Fruit fly (Drosophila melanogaster) whole organism, embryonic: Measurements from ENCODE around the gene Rab9.
A peak's percentile ranks its signal among the peaks of the same experiment; 100 is the strongest.

Experiments
- Abd-B ChIP-seq: fragments of 200-800 bp; sonication (Bioruptor generic); optimal IDR thresholded peaks from 2 replicates; lab custom pipeline; 2018; ENCODE audit warnings: missing biosample characterization, mild to moderate bottlenecking, missing genetic modification characterization, moderate library complexity
- BEAF-32 ChIP-seq: fragments of 200-800 bp; sonication (Bioruptor generic); optimal IDR thresholded peaks from 3 replicates; lab custom pipeline; 2017; ENCODE audit warnings: missing biosample characterization, missing genetic modification characterization, mild to moderate bottlenecking, moderate library complexity, missing genetic modification reagents
- CG1024 ChIP-seq: fragments of 200-800 bp; sonication (Bioruptor generic); IDR thresholded peaks from 2 replicates; pipeline ENCODE4 v1.3.6; 2022; ENCODE audit warnings: missing biosample characterization, missing genetic modification characterization
- CG11695 ChIP-seq: fragments of 200-800 bp; sonication (Bioruptor generic); IDR thresholded peaks from 3 replicates; pipeline ENCODE4 v1.3.6; 2022; ENCODE audit warnings: missing biosample characterization, missing genetic modification characterization
- CG12391 ChIP-seq: fragments of 200-800 bp; sonication (Bioruptor generic); optimal IDR thresholded peaks from 3 replicates; lab custom pipeline; 2018; ENCODE audit warnings: missing biosample characterization, mild to moderate bottlenecking, missing genetic modification characterization, moderate library complexity
- CG12769 ChIP-seq: fragments of 200-800 bp; sonication (Bioruptor generic); optimal IDR thresholded peaks from 2 replicates; lab custom pipeline; 2019; ENCODE audit warnings: missing biosample characterization, mild to moderate bottlenecking, missing genetic modification characterization, moderate library complexity
- CG13287 ChIP-seq: fragments of 200-800 bp; sonication (Bioruptor generic); IDR thresholded peaks from 2 replicates; pipeline ENCODE4 v1.3.6; 2022; ENCODE audit warnings: missing biosample characterization, missing genetic modification characterization; ENCODE audit not compliant: partially characterized antibody
- CG15011 ChIP-seq: fragments of 200-800 bp; sonication (Bioruptor generic); optimal IDR thresholded peaks from 3 replicates; lab custom pipeline; 2018; ENCODE audit warnings: missing biosample characterization, mild to moderate bottlenecking, missing genetic modification characterization
- CG1603 ChIP-seq: fragments of 200-800 bp; sonication (Bioruptor generic); optimal IDR thresholded peaks from 2 replicates; lab custom pipeline; 2019; ENCODE audit warnings: missing biosample characterization, mild to moderate bottlenecking, missing genetic modification characterization, moderate library complexity
- CG18599 ChIP-seq: fragments of 200-800 bp; sonication (Bioruptor generic); optimal IDR thresholded peaks from 3 replicates; lab custom pipeline; 2017; ENCODE audit warnings: missing biosample characterization, missing genetic modification characterization, mild to moderate bottlenecking, moderate library complexity, missing genetic modification reagents
- CG18619 ChIP-seq: fragments of 200-800 bp; sonication (Bioruptor generic); optimal IDR thresholded peaks from 3 replicates; lab custom pipeline; 2017; ENCODE audit warnings: missing biosample characterization, mild to moderate bottlenecking, missing genetic modification characterization
- CG2712 ChIP-seq: fragments of 200-800 bp; optimal IDR thresholded peaks from 3 replicates; lab custom pipeline; 2019; ENCODE audit warnings: missing biosample characterization, mild to moderate bottlenecking, missing genetic modification characterization, moderate library complexity
- CG2875 ChIP-seq: fragments of 200-800 bp; sonication (Bioruptor generic); optimal IDR thresholded peaks from 2 replicates; lab custom pipeline; 2017; ENCODE audit warnings: missing biosample characterization, mild to moderate bottlenecking, missing genetic modification characterization, missing genetic modification reagents
- CG33557 ChIP-seq: fragments of 200-800 bp; sonication (Bioruptor generic); optimal IDR thresholded peaks from 2 replicates; lab custom pipeline; 2019; ENCODE audit warnings: missing biosample characterization, mild to moderate bottlenecking, missing genetic modification characterization, moderate library complexity
- CG34376 ChIP-seq: fragments of 200-800 bp; sonication (Bioruptor generic); optimal IDR thresholded peaks from 2 replicates; lab custom pipeline; 2018; ENCODE audit warnings: missing biosample characterization, mild to moderate bottlenecking, missing genetic modification characterization
- CG3995 ChIP-seq: fragments of 200-800 bp; sonication (Bioruptor generic); optimal IDR thresholded peaks from 3 replicates; lab custom pipeline; 2016; ENCODE audit warnings: missing biosample characterization, missing genetic modification characterization
- CG42726 ChIP-seq: fragments of 200-800 bp; sonication (Bioruptor generic); IDR thresholded peaks from 2 replicates; pipeline ENCODE4 v1.3.6; 2022; ENCODE audit warnings: missing biosample characterization, missing genetic modification characterization; ENCODE audit not compliant: partially characterized antibody
- CG8290 ChIP-seq, 3 experiments: fragments of 200-800 bp; sonication (Bioruptor generic); optimal IDR thresholded peaks; 2 replicates each; lab custom pipeline; 2016 to 2019; ENCODE audit warnings: missing biosample characterization in 3 of 3, missing genetic modification characterization in 3 of 3, mild to moderate bottlenecking in 2 of 3, moderate library complexity in 1 of 3
- CG8478 ChIP-seq: fragments of >200 bp; optimal IDR thresholded peaks from 2 replicates; lab custom pipeline; 2018
- Camta ChIP-seq: fragments of 200-800 bp; sonication (Bioruptor generic); optimal IDR thresholded peaks from 2 replicates; lab custom pipeline; 2016; ENCODE audit warnings: missing biosample characterization, missing genetic modification characterization
- D ChIP-seq, 2 experiments: fragments of 200-800 bp in 1 of 2; fragments of >200 bp in 1 of 2; sonication (Bioruptor generic) in 1 of 2; optimal IDR thresholded peaks; 2 replicates in 1 of 2; 3 replicates in 1 of 2; lab custom pipeline; 2017; ENCODE audit warnings: mild to moderate bottlenecking in 1 of 2, missing biosample characterization in 1 of 2, missing genetic modification characterization in 1 of 2, missing genetic modification reagents in 1 of 2
- Dfd ChIP-seq, 2 experiments: fragments of >200 bp; optimal IDR thresholded peaks; 2 replicates each; lab custom pipeline; 2017; ENCODE audit warnings: missing biosample characterization in 2 of 2, missing genetic modification characterization in 2 of 2
- Ets65A ChIP-seq: fragments of 200-800 bp; sonication (Bioruptor generic); peaks from one replicate; lab custom pipeline; 2016; ENCODE audit warnings: missing biosample characterization, missing genetic modification characterization
- Ets97D ChIP-seq: fragments of 200-800 bp; sonication (Bioruptor generic); optimal IDR thresholded peaks from 3 replicates; lab custom pipeline; 2016; ENCODE audit warnings: missing biosample characterization, missing genetic modification characterization
- Hsf ChIP-seq: fragments of 200-800 bp; sonication (Bioruptor generic); optimal IDR thresholded peaks from 3 replicates; lab custom pipeline; 2016; ENCODE audit warnings: missing biosample characterization, missing genetic modification characterization
- Lhr ChIP-seq: fragments of 200-800 bp; sonication (Bioruptor generic); optimal IDR thresholded peaks from 3 replicates; lab custom pipeline; 2017; ENCODE audit warnings: mild to moderate bottlenecking, missing biosample characterization, missing genetic modification reagents, missing genetic modification characterization
- Max ChIP-seq: fragments of 200-800 bp; sonication (Bioruptor generic); optimal IDR thresholded peaks from 2 replicates; lab custom pipeline; 2016; ENCODE audit warnings: missing biosample characterization, mild to moderate bottlenecking, missing genetic modification characterization
- Med ChIP-seq: fragments of 200-800 bp; sonication (Bioruptor generic); peaks from one replicate; lab custom pipeline; 2016; ENCODE audit warnings: missing biosample characterization, missing genetic modification characterization, mild to moderate bottlenecking, inconsistent platforms, moderate library complexity
- Opbp ChIP-seq: fragments of 200-800 bp; sonication (Bioruptor generic); IDR thresholded peaks from 3 replicates; pipeline ENCODE4 v1.3.6; 2022; ENCODE audit warnings: missing biosample characterization, missing genetic modification characterization; ENCODE audit not compliant: partially characterized antibody
- Scr ChIP-seq: fragments of 200-800 bp; sonication (Bioruptor generic); IDR thresholded peaks from 2 replicates; pipeline ENCODE4 v1.3.6; 2022; ENCODE audit warnings: missing biosample characterization, missing genetic modification characterization; ENCODE audit not compliant: partially characterized antibody
- chn ChIP-seq: fragments of 200-800 bp; sonication (Bioruptor generic); optimal IDR thresholded peaks from 2 replicates; lab custom pipeline; 2016; ENCODE audit warnings: missing biosample characterization, missing genetic modification characterization
- crp ChIP-seq, 2 experiments: fragments of 200-800 bp; sonication (Bioruptor generic); optimal IDR thresholded peaks; 2 replicates in 1 of 2; 3 replicates in 1 of 2; lab custom pipeline; 2017; ENCODE audit warnings: missing biosample characterization in 2 of 2, missing genetic modification characterization in 2 of 2, mild to moderate bottlenecking in 1 of 2, moderate library complexity in 1 of 2
- gfzf ChIP-seq: fragments of 200-800 bp; sonication (Bioruptor generic); optimal IDR thresholded peaks from 2 replicates; lab custom pipeline; 2016; ENCODE audit warnings: missing biosample characterization, mild to moderate bottlenecking, missing genetic modification characterization, moderate library complexity
- grau ChIP-seq: fragments of 200-800 bp; optimal IDR thresholded peaks from 3 replicates; lab custom pipeline; 2019; ENCODE audit warnings: missing biosample characterization, mild to moderate bottlenecking, missing genetic modification characterization, moderate library complexity
- hb ChIP-seq: fragments of 200-800 bp; sonication (Bioruptor generic); IDR thresholded peaks from 3 replicates; pipeline ENCODE4 v1.3.6; 2022; ENCODE audit warnings: missing biosample characterization, missing genetic modification characterization; ENCODE audit not compliant: partially characterized antibody
- hbn ChIP-seq: fragments of 200-800 bp; sonication (Bioruptor generic); IDR thresholded peaks from 2 replicates; pipeline ENCODE4 v1.3.6; 2022; ENCODE audit warnings: missing biosample characterization, missing genetic modification characterization; ENCODE audit not compliant: partially characterized antibody
- hkb ChIP-seq, 2 experiments: fragments of 200-800 bp in 1 of 2; fragments of >200 bp in 1 of 2; sonication (Bioruptor generic) in 1 of 2; IDR thresholded peaks in 1 of 2; optimal IDR thresholded peaks in 1 of 2; 2 replicates each; pipeline versions ENCODE4 v1.3.6 to Lab custom; 2017 to 2022; ENCODE audit warnings: missing biosample characterization in 1 of 2, missing genetic modification characterization in 1 of 2
- lbe ChIP-seq: fragments of 200-800 bp; sonication (Bioruptor generic); optimal IDR thresholded peaks from 2 replicates; lab custom pipeline; 2016; ENCODE audit warnings: missing biosample characterization, mild to moderate bottlenecking, missing genetic modification characterization
- lov ChIP-seq, 2 experiments: fragments of 200-800 bp in 1 of 2; fragments of >200 bp in 1 of 2; sonication (Bioruptor generic) in 1 of 2; IDR thresholded peaks in 1 of 2; optimal IDR thresholded peaks in 1 of 2; 2 replicates in 1 of 2; 3 replicates in 1 of 2; pipeline versions ENCODE4 v1.3.6 to Lab custom; 2017 to 2022; ENCODE audit warnings: missing biosample characterization in 1 of 2, missing genetic modification characterization in 1 of 2
- mam ChIP-seq: fragments of 200-800 bp; sonication (Bioruptor generic); optimal IDR thresholded peaks from 3 replicates; lab custom pipeline; 2016; ENCODE audit warnings: missing biosample characterization, missing genetic modification characterization
- phol ChIP-seq: fragments of 200-800 bp; sonication (Bioruptor generic); optimal IDR thresholded peaks from 3 replicates; lab custom pipeline; 2018; ENCODE audit warnings: missing biosample characterization, mild to moderate bottlenecking, missing genetic modification characterization, moderate library complexity
- pzg ChIP-seq: fragments of 200-800 bp; sonication (Bioruptor generic); optimal IDR thresholded peaks from 3 replicates; lab custom pipeline; 2018; ENCODE audit warnings: missing biosample characterization, mild to moderate bottlenecking, missing genetic modification characterization, moderate library complexity
- slp2 ChIP-seq: fragments of 200-800 bp; sonication (Bioruptor generic); optimal IDR thresholded peaks from 2 replicates; lab custom pipeline; 2016; ENCODE audit warnings: missing biosample characterization, missing genetic modification characterization
- tna ChIP-seq: fragments of 200-800 bp; sonication (Bioruptor generic); IDR thresholded peaks from 2 replicates; pipeline ENCODE4 v1.3.6; 2022; ENCODE audit warnings: missing biosample characterization, missing genetic modification characterization; ENCODE audit not compliant: partially characterized antibody
- trem ChIP-seq: fragments of 200-800 bp; optimal IDR thresholded peaks from 3 replicates; lab custom pipeline; 2019; ENCODE audit warnings: missing biosample characterization, mild to moderate bottlenecking, missing genetic modification characterization, moderate library complexity
- tx ChIP-seq: fragments of 200-800 bp; sonication (Bioruptor generic); optimal IDR thresholded peaks from 2 replicates; lab custom pipeline; 2016; ENCODE audit warnings: missing biosample characterization, missing genetic modification characterization
- zen2 ChIP-seq: fragments of 200-800 bp; sonication (Bioruptor generic); IDR thresholded peaks from 3 replicates; pipeline ENCODE4 v1.3.6; 2022; ENCODE audit warnings: missing biosample characterization, missing genetic modification characterization; ENCODE audit not compliant: partially characterized antibody

Gene Rab9

dm6 chr2L:19430343-19430742, 2.0 kb upstream of the Rab9 start, which contains the start of gene RtcB (continued):
- peak; percentile 17 for TF ChIP-seq Hsf (GFP tag; lab: Kevin White, UChicago)
- peak; percentile 9 for TF ChIP-seq grau
- peak; percentile 53 for TF ChIP-seq gfzf
- no peak for TF ChIP-seq CG34376
- peak; percentile 72 for TF ChIP-seq Med (GFP tag; lab: Kevin White, UChicago)
- peak; percentile 94 for TF ChIP-seq hbn (GFP tag; lab: Robert Waterston, UW)
- peak in 1 of 2 experiments; percentile 62 for TF ChIP-seq Dfd (GFP tag; optimal IDR thresholded peaks at IDR 0.05; lab: Kevin White, UChicago)
- peak; percentile 93 for TF ChIP-seq Opbp (GFP tag; lab: Robert Waterston, UW)
- peak; percentile 9 for TF ChIP-seq CG2712 (tag; lab: Kevin White, UChicago)
- peak; percentile 92 for TF ChIP-seq zen2 (GFP tag; lab: Robert Waterston, UW)
- TF ChIP-seq chn (GFP tag; lab: Kevin White, UChicago) = no peak
- peak; percentile 42 for TF ChIP-seq CG3995 (GFP tag; lab: Kevin White, UChicago)
- TF ChIP-seq CG15011 (GFP tag; lab: Kevin White, UChicago) = no peak
- peak; percentile 67 for TF ChIP-seq CG1603 (tag; lab: Kevin White, UChicago)
- no peak for TF ChIP-seq CG2875 (GFP tag; lab: Kevin White, UChicago)
- TF ChIP-seq CG1024 (GFP tag; lab: Robert Waterston, UW) = no peak
- peak; percentile 97 for TF ChIP-seq CG42726 (GFP tag; lab: Robert Waterston, UW)
- peak; percentile 19 for TF ChIP-seq Camta (GFP tag; lab: Kevin White, UChicago)
- no peak for TF ChIP-seq CG11695 (GFP tag; lab: Robert Waterston, UW)
- no peak for TF ChIP-seq CG18619 (GFP tag; lab: Kevin White, UChicago)
- TF ChIP-seq Scr = peak; percentile 97
- no peak for TF ChIP-seq CG33557
- peak; percentile 54 for TF ChIP-seq phol (tag; lab: Kevin White, UChicago)
- peak; percentile 91 for TF ChIP-seq tna (GFP tag; lab: Robert Waterston, UW)
- TF ChIP-seq CG18599 (GFP tag; lab: Kevin White, UChicago) = no peak
- TF ChIP-seq crp (GFP tag; optimal IDR thresholded peaks at IDR 0.05; lab: Kevin White, UChicago) = peak in 1 of 2 experiments; percentile 66
- peak; percentile 15 for TF ChIP-seq Max (GFP tag; lab: Kevin White, UChicago)
- TF ChIP-seq tx (GFP tag; lab: Kevin White, UChicago) = no peak
- no peak for TF ChIP-seq mam (GFP tag; lab: Kevin White, UChicago)
- TF ChIP-seq lbe (GFP tag; lab: Kevin White, UChicago) = peak; percentile 12
- no peak for TF ChIP-seq D (optimal IDR thresholded peaks at IDR 0.05; lab: Kevin White, UChicago)
- no peak for TF ChIP-seq D (GFP tag; optimal IDR thresholded peaks at IDR 0.05; lab: Kevin White, UChicago)
- TF ChIP-seq Lhr (GFP tag; lab: Kevin White, UChicago) = peak; percentile 69
- peak; percentile 84 for TF ChIP-seq CG8478
- peak; percentile 42 for TF ChIP-seq Ets97D (GFP tag; lab: Kevin White, UChicago)
- peak; percentile 95 for TF ChIP-seq hb (GFP tag; lab: Robert Waterston, UW)
- TF ChIP-seq trem (tag; lab: Kevin White, UChicago) = peak; percentile 60
- TF ChIP-seq Abd-B (GFP tag; lab: Kevin White, UChicago) = peak; percentile 31
- peak; percentile 21 for TF ChIP-seq CG12769 (tag; lab: Kevin White, UChicago)
- peak; percentile 1 for TF ChIP-seq hkb (optimal IDR thresholded peaks at IDR 0.05; lab: Kevin White, UChicago)
- no peak for TF ChIP-seq hkb (GFP tag; IDR thresholded peaks at IDR 0.05; lab: Robert Waterston, UW)
- TF ChIP-seq CG12391 (tag; lab: Kevin White, UChicago) = peak; percentile 19
- TF ChIP-seq lov (optimal IDR thresholded peaks at IDR 0.05; lab: Kevin White, UChicago) = no peak
- TF ChIP-seq lov (GFP tag; IDR thresholded peaks at IDR 0.05; lab: Robert Waterston, UW) = no peak
- peak; percentile 97 for TF ChIP-seq CG13287 (GFP tag; lab: Robert Waterston, UW)
- TF ChIP-seq Ets65A (GFP tag; lab: Kevin White, UChicago) = peak; percentile 42
- peak; percentile 8 for TF ChIP-seq CG8290 (GFP tag; optimal IDR thresholded peaks at IDR 0.05; lab: Kevin White, UChicago)
- peak in 1 of 2 experiments; percentile 31 for TF ChIP-seq CG8290 (tag; optimal IDR thresholded peaks at IDR 0.05; lab: Kevin White, UChicago)
- TF ChIP-seq pzg (GFP tag; lab: Kevin White, UChicago) = peak; percentile 68
- TF ChIP-seq slp2 = no peak
- peak; percentile 97 for TF ChIP-seq BEAF-32
